Worm (Caenorhabditis elegans) whole organism, young adult: Measurements from ENCODE around the gene lst-6.

Experiments
- F33H1.4 ChIP-seq: fragments of 200-800 bp; sonication (Bioruptor generic); IDR thresholded peaks from 2 replicates; pipeline ENCODE4 v1.3.6; 2022; ENCODE audit warnings: missing genetic modification reagents, missing genetic modification characterization, missing compliant biosample characterization
- F39B2.1 ChIP-seq: fragments of 200-800 bp; sonication (Bioruptor generic); IDR thresholded peaks from 2 replicates; pipeline ENCODE4 v1.3.6; 2022; ENCODE audit warnings: missing genetic modification reagents, missing genetic modification characterization, missing compliant biosample characterization
- F49E8.2 ChIP-seq: sonication (generic microtip); optimal IDR thresholded peaks from 3 replicates; lab custom pipeline; 2017; ENCODE audit warnings: missing genetic modification characterization, mild to moderate bottlenecking, missing compliant biosample characterization, antibody characterized with exemption, moderate library complexity; ENCODE audit not compliant: insufficient read depth
- F55B11.4 ChIP-seq: sonication (generic microtip); optimal IDR thresholded peaks from 2 replicates; lab custom pipeline; 2016; ENCODE audit warnings: missing compliant biosample characterization, missing genetic modification characterization, borderline replicate concordance; ENCODE audit not compliant: insufficient read depth
- K11D2.4 ChIP-seq: fragments of 200-800 bp; sonication (Bioruptor generic); IDR thresholded peaks from 2 replicates; pipeline ENCODE4 v1.3.6; 2022; ENCODE audit warnings: missing genetic modification reagents, missing genetic modification characterization, missing compliant biosample characterization
- ZK185.1 ChIP-seq: sonication (generic microtip); optimal IDR thresholded peaks from 2 replicates; lab custom pipeline; 2016; ENCODE audit warnings: mild to moderate bottlenecking, missing genetic modification characterization, missing compliant biosample characterization; ENCODE audit not compliant: poor library complexity, severe bottlenecking
- akir-1 ChIP-seq: fragments of 200-800 bp; sonication (Bioruptor generic); optimal IDR thresholded peaks from 2 replicates; lab custom pipeline; 2018; ENCODE audit warnings: mild to moderate bottlenecking, missing genetic modification characterization, moderate library complexity, missing compliant biosample characterization
- athp-1 ChIP-seq: sonication (generic microtip); optimal IDR thresholded peaks from 2 replicates; lab custom pipeline; 2017; ENCODE audit warnings: mild to moderate bottlenecking, missing genetic modification characterization, missing compliant biosample characterization
- attf-3 ChIP-seq: fragments of 200-800 bp; sonication (Bioruptor generic); conservative IDR thresholded peaks from 2 replicates; pipeline ENCODE4 v1.3.6; 2022; ENCODE audit warnings: missing genetic modification reagents, missing genetic modification characterization, missing compliant biosample characterization
- cebp-2 ChIP-seq: fragments of 200-800 bp; sonication (Bioruptor generic); IDR thresholded peaks from 2 replicates; pipeline ENCODE4 v1.3.6; 2022; ENCODE audit warnings: missing genetic modification characterization, missing compliant biosample characterization
- chd-7 ChIP-seq: sonication (generic microtip); optimal IDR thresholded peaks from 2 replicates; lab custom pipeline; 2016; ENCODE audit warnings: mild to moderate bottlenecking, missing genetic modification characterization, moderate library complexity, missing compliant biosample characterization
- dox-1 ChIP-seq: fragments of 200-800 bp; sonication (Bioruptor generic); IDR thresholded peaks from 2 replicates; pipeline ENCODE4 v1.3.6; 2022; ENCODE audit warnings: missing genetic modification reagents, missing genetic modification characterization, missing compliant biosample characterization
- efl-1 ChIP-seq: fragments of 150-350 bp; optimal IDR thresholded peaks from 2 replicates; lab custom pipeline; 2014; ENCODE audit warnings: missing biosample characterization, missing genetic modification reagents, missing genetic modification characterization
- egl-18 ChIP-seq: fragments of 200-800 bp; sonication (Bioruptor generic); IDR thresholded peaks from 2 replicates; pipeline ENCODE4 v1.3.6; 2022; ENCODE audit warnings: missing genetic modification reagents, missing genetic modification characterization, missing compliant biosample characterization
- egl-44 ChIP-seq: fragments of 200-800 bp; sonication (Bioruptor generic); IDR thresholded peaks from 2 replicates; pipeline ENCODE4 v1.3.6; 2022; ENCODE audit warnings: missing genetic modification reagents, missing genetic modification characterization, missing compliant biosample characterization
- egrh-3 ChIP-seq: fragments of 200-800 bp; sonication (Bioruptor generic); IDR thresholded peaks from 2 replicates; pipeline ENCODE4 v1.3.6; 2022; ENCODE audit warnings: missing genetic modification reagents, missing genetic modification characterization, missing compliant biosample characterization
- ekl-4 ChIP-seq: fragments of 200-800 bp; sonication (Bioruptor generic); IDR thresholded peaks from 2 replicates; pipeline ENCODE4 v1.3.6; 2022; ENCODE audit warnings: missing genetic modification reagents, missing genetic modification characterization, missing compliant biosample characterization
- ets-4 ChIP-seq: fragments of 200-800 bp; sonication (Bioruptor generic); optimal IDR thresholded peaks from 2 replicates; lab custom pipeline; 2018; ENCODE audit warnings: mild to moderate bottlenecking, missing genetic modification characterization, missing compliant biosample characterization
- fkh-3 ChIP-seq: sonication (generic microtip); optimal IDR thresholded peaks from 2 replicates; lab custom pipeline; 2016; ENCODE audit warnings: mild to moderate bottlenecking, missing genetic modification characterization, missing compliant biosample characterization
- hmg-1.2 ChIP-seq: fragments of 200-800 bp; sonication (Bioruptor generic); IDR thresholded peaks from 2 replicates; pipeline ENCODE4 v1.3.6; 2022; ENCODE audit warnings: missing genetic modification reagents, missing genetic modification characterization, missing compliant biosample characterization
- lin-26 ChIP-seq: fragments of 200-800 bp; sonication (Bioruptor generic); IDR thresholded peaks from 2 replicates; pipeline ENCODE4 v1.3.6; 2022; ENCODE audit warnings: missing genetic modification reagents, missing genetic modification characterization, missing compliant biosample characterization
- madf-3 ChIP-seq: fragments of 200-800 bp; sonication (Bioruptor generic); IDR thresholded peaks from 2 replicates; pipeline ENCODE4 v1.3.6; 2022; ENCODE audit warnings: missing genetic modification reagents, missing genetic modification characterization, missing compliant biosample characterization
- madf-6 ChIP-seq: fragments of 200-800 bp; sonication (Bioruptor generic); IDR thresholded peaks from 2 replicates; pipeline ENCODE4 v1.3.6; 2022; ENCODE audit warnings: missing genetic modification reagents, missing genetic modification characterization, missing compliant biosample characterization
- madf-8 ChIP-seq: fragments of 200-800 bp; sonication (Bioruptor generic); conservative IDR thresholded peaks from 2 replicates; pipeline ENCODE4 v1.3.6; 2022; ENCODE audit warnings: missing genetic modification reagents, missing genetic modification characterization, missing compliant biosample characterization
- nfya-1 ChIP-seq: sonication (generic microtip); optimal IDR thresholded peaks from 2 replicates; lab custom pipeline; 2017; ENCODE audit warnings: antibody characterized with exemption, missing compliant biosample characterization, missing genetic modification characterization, borderline replicate concordance; ENCODE audit not compliant: insufficient read depth
- nfyb-1 ChIP-seq: fragments of 200-800 bp; sonication (Bioruptor generic); IDR thresholded peaks from 2 replicates; pipeline ENCODE4 v1.3.6; 2022; ENCODE audit warnings: missing genetic modification reagents, missing genetic modification characterization, missing compliant biosample characterization
- nhr-179 ChIP-seq: sonication (generic microtip); optimal IDR thresholded peaks from 2 replicates; lab custom pipeline; 2016; ENCODE audit warnings: mild to moderate bottlenecking, missing genetic modification characterization, missing compliant biosample characterization
- nhr-90 ChIP-seq: sonication (generic microtip); optimal IDR thresholded peaks from 2 replicates; lab custom pipeline; 2016; ENCODE audit warnings: missing genotype, mild to moderate bottlenecking, missing genetic modification characterization, missing compliant biosample characterization
- rcor-1 ChIP-seq: fragments of 200-800 bp; sonication (Bioruptor generic); IDR thresholded peaks from 2 replicates; pipeline ENCODE4 v1.3.6; 2022; ENCODE audit warnings: missing genetic modification reagents, missing genetic modification characterization, missing compliant biosample characterization
- snpc-3.4 ChIP-seq: sonication (generic microtip); optimal IDR thresholded peaks from 2 replicates; lab custom pipeline; 2017; ENCODE audit warnings: missing genetic modification characterization, mild to moderate bottlenecking, missing compliant biosample characterization, antibody characterized with exemption, moderate library complexity, missing genotype, missing genetic modification reagents
- tbx-9 ChIP-seq: sonication (generic microtip); optimal IDR thresholded peaks from 2 replicates; lab custom pipeline; 2016; ENCODE audit warnings: borderline replicate concordance, missing genetic modification characterization, inconsistent platforms, missing compliant biosample characterization
- unc-62 ChIP-seq: fragments of 150-350 bp; optimal IDR thresholded peaks from 2 replicates; lab custom pipeline; 2014; ENCODE audit warnings: missing biosample characterization, missing genetic modification reagents, missing genetic modification characterization
- xnd-1 ChIP-seq: sonication (generic microtip); optimal IDR thresholded peaks from 2 replicates; lab custom pipeline; 2016; ENCODE audit warnings: missing genotype, missing genetic modification reagents, missing genetic modification characterization, missing compliant biosample characterization
- zim-3 ChIP-seq: sonication (generic microtip); optimal IDR thresholded peaks from 2 replicates; lab custom pipeline; 2017; ENCODE audit warnings: mild to moderate bottlenecking, missing genetic modification characterization, moderate library complexity, missing compliant biosample characterization
- ztf-18 ChIP-seq: sonication (generic microtip); optimal IDR thresholded peaks from 2 replicates; lab custom pipeline; 2016; ENCODE audit warnings: missing genotype, mild to moderate bottlenecking, missing genetic modification characterization, missing compliant biosample characterization
- ztf-22 ChIP-seq: fragments of 200-800 bp; sonication (Bioruptor generic); optimal IDR thresholded peaks from 2 replicates; lab custom pipeline; 2018; ENCODE audit warnings: mild to moderate bottlenecking, missing genetic modification characterization, moderate library complexity, missing compliant biosample characterization
- ztf-26 ChIP-seq: sonication (generic microtip); optimal IDR thresholded peaks from 2 replicates; lab custom pipeline; 2017; ENCODE audit warnings: missing genetic modification characterization, missing compliant biosample characterization

The lst-6 gene

DNA sequence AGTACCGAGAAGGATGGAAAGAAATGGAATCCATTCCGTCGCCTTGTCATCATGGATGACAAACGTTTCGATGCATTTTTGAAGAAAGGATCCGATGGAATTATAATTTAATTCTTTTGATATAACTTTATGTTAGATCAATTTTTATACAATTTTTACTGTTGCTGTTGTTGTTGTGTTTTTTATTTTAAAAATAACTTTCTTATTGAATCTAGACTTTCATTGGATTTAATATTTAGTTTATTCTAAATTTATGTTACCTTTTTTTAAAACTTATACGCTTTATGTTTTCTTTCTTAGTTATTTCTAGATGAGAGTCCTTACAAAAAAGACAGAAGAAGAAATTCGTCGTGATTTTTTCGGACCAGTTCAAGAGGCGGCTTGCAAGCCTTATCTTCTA, 32.7 kb upstream of the lst-6 start, which contains the start of gene ZK1127.3:
Gene ZK1127.3, plus strand, starts transcription at position 301 of the 400 bp plus-strand sequence.
- TF ChIP-seq fkh-3 (tag; lab: Kevin White, UChicago) (no peak), egrh-3 (GFP tag; lab: Robert Waterston, UW) (no peak), egl-18 (no peak), unc-62 (GFP tag; lab: Kevin White, UChicago) (no peak), attf-3 (GFP tag; lab: Robert Waterston, UW) (no peak), ztf-26 (tag; lab: Kevin White, UChicago) (no peak), akir-1 (GFP tag; lab: Kevin White, UChicago) (no peak), madf-3 (GFP tag; lab: Robert Waterston, UW) (no peak), ets-4 (GFP tag; lab: Kevin White, UChicago) (no peak), ztf-18 (no peak), madf-6 (GFP tag; lab: Robert Waterston, UW) (no peak), F33H1.4 (no peak), egl-44 (GFP tag; lab: Robert Waterston, UW) (no peak)

DNA sequence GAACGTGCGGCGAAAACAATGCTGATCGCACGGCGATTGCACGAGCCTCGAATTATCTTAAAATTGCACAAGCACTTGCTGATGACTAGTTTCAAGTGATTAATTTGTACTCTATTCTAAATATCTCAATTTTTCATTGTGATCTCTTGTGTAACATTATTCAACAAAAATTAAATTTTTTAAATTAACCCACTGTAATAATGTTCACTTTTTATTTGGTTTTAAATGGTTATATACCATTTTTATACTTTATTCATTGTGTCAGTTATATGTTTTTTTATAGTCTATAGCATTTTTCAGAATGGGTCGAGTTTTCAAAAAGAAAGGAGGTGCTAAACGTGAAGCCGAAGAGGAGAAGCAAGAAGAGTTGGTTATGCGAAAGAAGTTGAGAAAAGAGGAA, 31.3 kb upstream of the lst-6 start, which contains the start of gene ZK1127.4:
Gene ZK1127.4, plus strand, starts transcription at position 301 of the 400 bp plus-strand sequence.
- TF ChIP-seq cebp-2 (GFP tag; lab: Robert Waterston, UW) (no peak), madf-6 (GFP tag; lab: Robert Waterston, UW) (no peak), nhr-90 (tag; lab: Kevin White, UChicago) (no peak), nfya-1 (no peak), chd-7 (tag; lab: Kevin White, UChicago) (no peak), madf-8 (no peak), nfyb-1 (GFP tag; lab: Robert Waterston, UW) (no peak), ZK185.1 (no peak), ztf-22 (GFP tag; lab: Kevin White, UChicago) (no peak), nhr-179 (tag; lab: Kevin White, UChicago) (no peak), lin-26 (GFP tag; lab: Robert Waterston, UW) (no peak), F39B2.1 (GFP tag; lab: Robert Waterston, UW) (no peak), zim-3 (tag; lab: Kevin White, UChicago) (no peak), tbx-9 (no peak), F33H1.4 (no peak), hmg-1.2 (GFP tag; lab: Robert Waterston, UW) (no peak), madf-3 (GFP tag; lab: Robert Waterston, UW) (no peak), snpc-3.4 (no peak), egl-44 (GFP tag; lab: Robert Waterston, UW) (no peak)

DNA sequence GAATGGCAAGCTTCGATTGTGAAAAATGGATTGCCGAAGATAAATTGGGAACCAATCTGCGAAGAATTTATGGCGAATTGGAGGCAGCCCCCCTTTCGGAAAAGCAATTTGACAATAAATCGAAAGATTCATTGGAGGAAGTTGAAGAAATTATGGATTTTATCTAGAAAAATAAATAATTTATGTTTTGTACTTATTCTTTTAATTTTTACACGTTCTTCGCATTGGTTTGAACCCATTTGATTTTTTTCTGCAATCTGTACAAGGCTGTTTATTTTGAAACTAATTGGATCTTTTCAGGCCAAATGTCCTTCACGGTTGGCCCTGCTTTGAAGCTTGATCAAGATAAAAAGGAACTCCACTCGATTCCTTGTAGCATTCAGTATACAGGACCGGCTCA, 30.7 kb upstream of the lst-6 start, which contains the start of gene ZK1127.13:
Gene ZK1127.13, plus strand, starts transcription at position 301 of the 400 bp plus-strand sequence.
- TF ChIP-seq F55B11.4 (tag; lab: Kevin White, UChicago) (no peak), rcor-1 (GFP tag; lab: Robert Waterston, UW) (no peak), K11D2.4 (GFP tag; lab: Robert Waterston, UW) (no peak), dox-1 (GFP tag; lab: Robert Waterston, UW) (no peak), F49E8.2 (tag; lab: Kevin White, UChicago) (no peak), athp-1 (no peak), ekl-4 (no peak), efl-1 (no peak), xnd-1 (tag; lab: Kevin White, UChicago) (no peak)
